Fruit fly (Drosophila melanogaster): ENCODE results near the gene Cht11.

The Cht11 gene

dm6 chrX:6800726-6801296 lies 48.5 kb downstream of the Cht11 start (continued):
- TF ChIP-seq CG34422 (GFP tag; IDR thresholded peaks at IDR 0.05) = 0 out of 3 replicates have a peak, but pooled peaks have one; percentile 56
- peak; percentile 16; the same call in 1 of the 3 replicates for TF ChIP-seq tgo (GFP tag; IDR thresholded peaks at IDR 0.05)
- peak; percentile 4 for TF ChIP-seq corto (GFP tag; optimal IDR thresholded peaks at IDR 0.05)
- TF ChIP-seq CG32532 (GFP tag; IDR thresholded peaks at IDR 0.05) = peak; percentile 43; the same call in 1 of the 2 replicates
- peak; percentile 17 for TF ChIP-seq Chrac-16 (GFP tag; optimal IDR thresholded peaks at IDR 0.05)
- TF ChIP-seq CG9215 (GFP tag; IDR thresholded peaks at IDR 0.05) = peak; percentile 33; the same call in 1 of the 2 replicates
- peak; percentile 56; the same call in 1 of the 2 replicates for TF ChIP-seq Ptx1 (GFP tag; IDR thresholded peaks at IDR 0.05)
- peak; percentile 28 for TF ChIP-seq abd-A (tag; optimal IDR thresholded peaks at IDR 0.05)
- TF ChIP-seq CG12236 (GFP tag; optimal IDR thresholded peaks at IDR 0.05) = no peak
- peak; percentile 94 for TF ChIP-seq GATAe (GFP tag; conservative IDR thresholded peaks at IDR 0.05)
- peak; percentile 24 for TF ChIP-seq nmo (GFP tag; optimal IDR thresholded peaks at IDR 0.05)
- TF ChIP-seq CG13287 (GFP tag; IDR thresholded peaks at IDR 0.05; ENCODE audit: partially characterized antibody) = peak; percentile 34; the same call in 1 of the 2 replicates
- TF ChIP-seq z (GFP tag; IDR thresholded peaks at IDR 0.05) = peak; percentile 67; the same call in 2 of the 3 replicates
- TF ChIP-seq CG4820 (GFP tag; optimal IDR thresholded peaks at IDR 0.05) = peak; percentile 6
- TF ChIP-seq CG17912 (GFP tag; optimal IDR thresholded peaks at IDR 0.05) = no peak
- TF ChIP-seq HLH3B (GFP tag; IDR thresholded peaks at IDR 0.05) = peak; percentile 23; the same call in 1 of the 2 replicates
- TF ChIP-seq CG12391 (tag; optimal IDR thresholded peaks at IDR 0.05) = peak; percentile 62
- peak; percentile 61 for TF ChIP-seq CG12155 (GFP tag; optimal IDR thresholded peaks at IDR 0.05)
- peak; percentile 8 for TF ChIP-seq pho (GFP tag; optimal IDR thresholded peaks at IDR 0.05)
- no peak for TF ChIP-seq NC2α (GFP tag; optimal IDR thresholded peaks at IDR 0.05)
- TF ChIP-seq Meics (GFP tag; optimal IDR thresholded peaks at IDR 0.05) = peak; percentile 60
- peak; percentile 55; the same call in 2 of the 3 replicates for TF ChIP-seq CG17361 (GFP tag; IDR thresholded peaks at IDR 0.05)
- no peak for TF ChIP-seq CG7786 (GFP tag; optimal IDR thresholded peaks at IDR 0.05)
- peak; percentile 37 for TF ChIP-seq CG3281 (GFP tag; optimal IDR thresholded peaks at IDR 0.05)
- peak; percentile 37 for TF ChIP-seq CG13424 (tag; optimal IDR thresholded peaks at IDR 0.05)
- peak; percentile 35 for TF ChIP-seq stc (GFP tag; IDR thresholded peaks at IDR 0.05)
- TF ChIP-seq CG6689 (GFP tag; IDR thresholded peaks at IDR 0.05) = peak; percentile 48
- no peak; the same call in 1 of the 2 replicates for TF ChIP-seq NFAT (GFP tag; IDR thresholded peaks at IDR 0.05)
- TF ChIP-seq Bgb (GFP tag; IDR thresholded peaks at IDR 0.05; ENCODE audit: partially characterized antibody) = peak; percentile 23; the same call in 1 of the 2 replicates
- TF ChIP-seq rib (GFP tag; IDR thresholded peaks at IDR 0.05) = peak; percentile 68
- no peak for TF ChIP-seq pan (optimal IDR thresholded peaks at IDR 0.05)
- peak in 1 of 2 experiments; percentile 30 for TF ChIP-seq pan (GFP tag; optimal IDR thresholded peaks at IDR 0.05 in 1 of 2, IDR thresholded peaks at IDR 0.05 in 1 of 2)
- peak in 1 of 2 experiments; percentile 8 for TF ChIP-seq Pdp1 (GFP tag; optimal IDR thresholded peaks at IDR 0.05)
- peak; percentile 43 for TF ChIP-seq lbe (GFP tag; optimal IDR thresholded peaks at IDR 0.05)
- peak; percentile 93 for TF ChIP-seq row (GFP tag; IDR thresholded peaks at IDR 0.05)
- TF ChIP-seq cad (GFP tag; optimal IDR thresholded peaks at IDR 0.05) = no peak
- TF ChIP-seq Ets65A (GFP tag) = peak; percentile 45
- TF ChIP-seq Fer1 (GFP tag; optimal IDR thresholded peaks at IDR 0.05) = peak; percentile 67
- peak; percentile 47 for TF ChIP-seq bcd (GFP tag; optimal IDR thresholded peaks at IDR 0.05)
- TF ChIP-seq Hey (tag; optimal IDR thresholded peaks at IDR 0.05) = no peak
- TF ChIP-seq CG13775 (GFP tag; optimal IDR thresholded peaks at IDR 0.05) = peak; percentile 17
- no peak for TF ChIP-seq wdn (GFP tag; IDR thresholded peaks at IDR 0.05)
- peak; percentile 16; the same call in 1 of the 2 replicates for TF ChIP-seq bowl (GFP tag; IDR thresholded peaks at IDR 0.05)
- TF ChIP-seq CG4424 (GFP tag; optimal IDR thresholded peaks at IDR 0.05) = peak; percentile 45
- TF ChIP-seq caup (GFP tag; optimal IDR thresholded peaks at IDR 0.05; ENCODE audit: severe bottlenecking) = peak; percentile 7
- no peak for TF ChIP-seq HHEX (GFP tag; optimal IDR thresholded peaks at IDR 0.05)
- peak; percentile 78 for TF ChIP-seq Adf1 (GFP tag; IDR thresholded peaks at IDR 0.05)
- TF ChIP-seq emc (GFP tag; optimal IDR thresholded peaks at IDR 0.05) = no peak
- TF ChIP-seq PHDP (tag; optimal IDR thresholded peaks at IDR 0.05) = peak; percentile 53
- TF ChIP-seq CG10267 (tag; optimal IDR thresholded peaks at IDR 0.05) = peak; percentile 20
